Fruit fly (Drosophila melanogaster) whole organism, prepupa: Measurements from ENCODE around the gene CG32354.
A peak's percentile ranks its signal among the peaks of the same experiment; 100 is the strongest.

ENCODE experiments used
- Blimp-1 ChIP-seq: fragments of 200-800 bp; sonication (Bioruptor generic); optimal IDR thresholded peaks from 3 replicates; lab custom pipeline; 2017; ENCODE audit warnings: missing biosample characterization, missing genetic modification characterization, mild to moderate bottlenecking, moderate library complexity, missing genetic modification reagents
- CG10669 ChIP-seq: fragments of 200-800 bp; sonication (Bioruptor generic); optimal IDR thresholded peaks from 3 replicates; lab custom pipeline; 2018; ENCODE audit warnings: missing biosample characterization, mild to moderate bottlenecking, missing genetic modification characterization, moderate library complexity
- CG11294 ChIP-seq: fragments of 200-800 bp; sonication (Bioruptor generic); IDR thresholded peaks from 2 replicates; pipeline ENCODE4 v1.3.6; 2022; ENCODE audit warnings: missing biosample characterization, missing genetic modification characterization
- CG11902 ChIP-seq: fragments of 200-800 bp; sonication (Bioruptor generic); optimal IDR thresholded peaks from 3 replicates; lab custom pipeline; 2016; ENCODE audit warnings: missing biosample characterization, missing genetic modification characterization
- CG15336 ChIP-seq: fragments of 200-800 bp; sonication (Bioruptor generic); IDR thresholded peaks from 2 replicates; pipeline ENCODE4 v1.3.6; 2022; ENCODE audit warnings: missing biosample characterization, missing genetic modification characterization
- CG1621 ChIP-seq: fragments of 200-800 bp; sonication (Bioruptor generic); optimal IDR thresholded peaks from 3 replicates; lab custom pipeline; 2018; ENCODE audit warnings: missing biosample characterization, mild to moderate bottlenecking, missing genetic modification characterization
- CG16779 ChIP-seq: fragments of 200-800 bp; sonication (Bioruptor generic); optimal IDR thresholded peaks from 3 replicates; lab custom pipeline; 2017; ENCODE audit warnings: missing biosample characterization, mild to moderate bottlenecking, missing genetic modification characterization
- CG3032 ChIP-seq: fragments of 200-800 bp; optimal IDR thresholded peaks from 2 replicates; lab custom pipeline; 2019; ENCODE audit warnings: missing biosample characterization, mild to moderate bottlenecking, missing genetic modification characterization, moderate library complexity
- CG32006 ChIP-seq: fragments of 200-800 bp; sonication (Bioruptor generic); optimal IDR thresholded peaks from 3 replicates; lab custom pipeline; 2017; ENCODE audit warnings: missing biosample characterization, mild to moderate bottlenecking, missing genetic modification characterization
- CG3919 ChIP-seq: fragments of 200-800 bp; sonication (Bioruptor generic); optimal IDR thresholded peaks from 3 replicates; lab custom pipeline; 2016; ENCODE audit warnings: missing biosample characterization, missing genetic modification characterization
- CG4318 ChIP-seq: fragments of 200-800 bp; sonication (Bioruptor generic); optimal IDR thresholded peaks from 3 replicates; lab custom pipeline; 2017; ENCODE audit warnings: missing biosample characterization, mild to moderate bottlenecking, missing genetic modification characterization
- CG6163 ChIP-seq: fragments of 200-800 bp; sonication (Bioruptor generic); IDR thresholded peaks from 3 replicates; pipeline ENCODE4 v1.3.6; 2022; ENCODE audit warnings: missing biosample characterization, missing genetic modification characterization
- CG6276 ChIP-seq: fragments of 200-800 bp; sonication (Bioruptor generic); optimal IDR thresholded peaks from 2 replicates; lab custom pipeline; 2017; ENCODE audit warnings: missing biosample characterization, mild to moderate bottlenecking, missing genetic modification characterization
- CG6792 ChIP-seq: fragments of 200-800 bp; sonication (Bioruptor generic); optimal IDR thresholded peaks from 3 replicates; lab custom pipeline; 2016; ENCODE audit warnings: missing biosample characterization, missing genetic modification characterization
- CG8119 ChIP-seq: fragments of 200-800 bp; sonication (Bioruptor generic); IDR thresholded peaks from 3 replicates; pipeline ENCODE4 v1.3.6; 2022; ENCODE audit warnings: missing biosample characterization, missing genetic modification characterization
- CG8319 ChIP-seq: fragments of 200-800 bp; sonication (Bioruptor generic); optimal IDR thresholded peaks from 3 replicates; lab custom pipeline; 2016; ENCODE audit warnings: missing biosample characterization, missing genetic modification characterization
- Eip75B ChIP-seq: fragments of 200-800 bp; sonication (Bioruptor generic); optimal IDR thresholded peaks from 3 replicates; lab custom pipeline; 2016; ENCODE audit warnings: missing biosample characterization, missing genetic modification characterization
- Eip78C ChIP-seq: fragments of 200-800 bp; sonication (Bioruptor generic); peaks from one replicate; lab custom pipeline; 2016; ENCODE audit warnings: missing biosample characterization, missing genetic modification characterization
- Eip93F ChIP-seq: fragments of 200-800 bp; sonication (Bioruptor generic); optimal IDR thresholded peaks from 2 replicates; lab custom pipeline; 2016; ENCODE audit warnings: missing biosample characterization, mild to moderate bottlenecking, missing genetic modification characterization
- Ets21C ChIP-seq: fragments of 200-800 bp; sonication (Bioruptor generic); optimal IDR thresholded peaks from 3 replicates; lab custom pipeline; 2016; ENCODE audit warnings: missing biosample characterization, missing genetic modification characterization
- Hr38 ChIP-seq: sonication (Bioruptor generic); optimal IDR thresholded peaks from 2 replicates; lab custom pipeline; 2016; ENCODE audit warnings: missing biosample characterization, missing genetic modification characterization
- Hr39 ChIP-seq: fragments of 200-800 bp; sonication (Bioruptor generic); optimal IDR thresholded peaks from 2 replicates; lab custom pipeline; 2016; ENCODE audit warnings: missing biosample characterization, missing genetic modification characterization
- Hr4 ChIP-seq: fragments of 200-800 bp; sonication (Bioruptor generic); optimal IDR thresholded peaks from 3 replicates; lab custom pipeline; 2016; ENCODE audit warnings: missing biosample characterization, missing genetic modification characterization
- Met ChIP-seq: fragments of 200-800 bp; sonication (Bioruptor generic); optimal IDR thresholded peaks from 3 replicates; lab custom pipeline; 2016; ENCODE audit warnings: missing biosample characterization, missing genetic modification characterization
- OdsH ChIP-seq: fragments of 200-800 bp; sonication (Bioruptor generic); optimal IDR thresholded peaks from 3 replicates; lab custom pipeline; 2016; ENCODE audit warnings: missing biosample characterization, missing genetic modification characterization
- Smox ChIP-seq: fragments of 200-800 bp; sonication (Bioruptor generic); optimal IDR thresholded peaks from 3 replicates; lab custom pipeline; 2016; ENCODE audit warnings: missing biosample characterization, missing genetic modification characterization
- Sox102F ChIP-seq: fragments of 200-800 bp; sonication (Bioruptor generic); optimal IDR thresholded peaks from 2 replicates; lab custom pipeline; 2016; ENCODE audit warnings: missing biosample characterization, mild to moderate bottlenecking, missing genetic modification characterization
- Sox14 ChIP-seq: fragments of 200-800 bp; sonication (Bioruptor generic); optimal IDR thresholded peaks from 3 replicates; lab custom pipeline; 2016; ENCODE audit warnings: missing biosample characterization, missing genetic modification characterization
- achi ChIP-seq: fragments of 200-800 bp; sonication (Bioruptor generic); optimal IDR thresholded peaks from 3 replicates; lab custom pipeline; 2016; ENCODE audit warnings: missing biosample characterization, missing genetic modification characterization
- acj6 ChIP-seq: fragments of 200-800 bp; sonication (Bioruptor generic); optimal IDR thresholded peaks from 3 replicates; lab custom pipeline; 2016; ENCODE audit warnings: missing biosample characterization, missing genetic modification characterization
- cyc ChIP-seq: fragments of 200-800 bp; sonication (Bioruptor generic); optimal IDR thresholded peaks from 3 replicates; lab custom pipeline; 2016; ENCODE audit warnings: missing biosample characterization, missing genetic modification characterization
- dac ChIP-seq: fragments of 200-800 bp; sonication (Bioruptor generic); optimal IDR thresholded peaks from 2 replicates; lab custom pipeline; 2017; ENCODE audit warnings: missing biosample characterization, mild to moderate bottlenecking, missing genetic modification characterization
- eg ChIP-seq: fragments of 200-800 bp; sonication (Bioruptor generic); IDR thresholded peaks from 3 replicates; pipeline ENCODE4 v1.3.6; 2022; ENCODE audit warnings: missing biosample characterization, missing genetic modification characterization
- esn ChIP-seq: fragments of 200-800 bp; sonication (Bioruptor generic); optimal IDR thresholded peaks from 2 replicates; lab custom pipeline; 2016; ENCODE audit warnings: missing biosample characterization, mild to moderate bottlenecking, missing genetic modification characterization, moderate library complexity
- fd59A ChIP-seq: fragments of 200-800 bp; sonication (Bioruptor generic); optimal IDR thresholded peaks from 2 replicates; lab custom pipeline; 2017; ENCODE audit warnings: missing biosample characterization, mild to moderate bottlenecking, missing genetic modification characterization, missing genetic modification reagents
- fd85E ChIP-seq: fragments of 200-800 bp; sonication (Bioruptor generic); optimal IDR thresholded peaks from 3 replicates; lab custom pipeline; 2016; ENCODE audit warnings: missing biosample characterization, missing genetic modification characterization
- fkh ChIP-seq: fragments of 200-800 bp; sonication (Bioruptor generic); optimal IDR thresholded peaks from 3 replicates; lab custom pipeline; 2017; ENCODE audit warnings: missing biosample characterization, mild to moderate bottlenecking, missing genetic modification characterization, moderate library complexity
- net ChIP-seq: fragments of 200-800 bp; sonication (Bioruptor generic); optimal IDR thresholded peaks from 3 replicates; lab custom pipeline; 2016; ENCODE audit warnings: missing biosample characterization, missing genetic modification characterization
- pdm3 ChIP-seq: fragments of 200-800 bp; sonication (Bioruptor generic); optimal IDR thresholded peaks from 3 replicates; lab custom pipeline; 2016; ENCODE audit warnings: missing biosample characterization, missing genetic modification characterization
- salr ChIP-seq, 2 experiments: fragments of 200-800 bp; sonication (Bioruptor generic); optimal IDR thresholded peaks; 3 replicates each; lab custom pipeline; 2016 to 2018; ENCODE audit warnings: missing biosample characterization in 2 of 2, missing genetic modification characterization in 2 of 2, mild to moderate bottlenecking in 1 of 2
- ss ChIP-seq, 2 experiments: fragments of 200-800 bp; sonication (Bioruptor generic); optimal IDR thresholded peaks; 2 replicates in 1 of 2; 3 replicates in 1 of 2; lab custom pipeline; 2017 to 2018; ENCODE audit warnings: mild to moderate bottlenecking in 2 of 2, missing biosample characterization in 2 of 2, missing genetic modification characterization in 2 of 2, moderate library complexity in 1 of 2
- svp ChIP-seq: fragments of 200-800 bp; sonication (Bioruptor generic); peaks from one replicate; lab custom pipeline; 2016; ENCODE audit warnings: missing biosample characterization, missing genetic modification characterization
- vri ChIP-seq: fragments of 200-800 bp; sonication (Bioruptor generic); optimal IDR thresholded peaks from 3 replicates; lab custom pipeline; 2016; ENCODE audit warnings: missing biosample characterization, mild to moderate bottlenecking, missing genetic modification characterization

CG32354 gene

DNA sequence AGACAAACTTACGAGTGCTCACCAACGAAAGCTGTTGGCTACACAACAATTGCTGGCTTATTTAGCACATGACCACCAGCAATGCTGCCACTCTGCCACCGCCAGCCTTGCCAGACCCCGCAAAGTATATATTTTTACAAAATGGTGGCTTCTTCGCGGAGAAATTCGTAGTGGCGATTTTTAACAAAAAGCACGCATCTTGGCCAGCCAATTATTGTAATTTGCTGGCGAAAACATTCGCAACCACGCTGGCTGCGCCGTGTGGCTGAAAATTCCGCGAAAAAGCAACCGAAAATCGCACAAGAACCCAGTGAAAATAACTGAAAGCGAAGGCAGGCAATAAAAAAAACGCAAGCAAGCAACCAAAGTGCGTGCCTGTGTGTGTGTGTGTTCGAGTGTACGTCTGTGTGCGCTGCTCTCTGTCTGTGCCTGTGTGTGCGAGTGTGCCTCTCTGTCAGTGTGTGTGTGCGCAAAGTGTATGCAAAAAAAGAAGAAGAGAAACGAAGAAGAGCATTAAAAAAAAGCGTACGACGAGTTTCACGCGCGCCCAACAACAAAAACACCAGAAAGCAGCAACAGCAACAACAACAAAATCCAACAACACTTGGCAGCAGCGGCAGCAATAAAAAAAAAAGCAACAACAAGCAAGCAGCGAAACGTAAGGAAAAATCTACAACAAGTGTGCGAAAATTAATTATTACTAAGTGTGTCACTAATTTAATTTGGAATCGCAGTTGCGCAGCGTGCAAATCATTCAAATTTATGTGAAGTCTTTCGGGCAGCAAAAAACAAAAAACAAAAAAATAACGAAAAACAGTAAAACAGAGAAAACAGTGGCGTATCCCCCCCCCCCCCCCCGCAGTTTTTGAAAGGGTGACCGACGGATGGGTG lies 28.0 kb upstream of the CG32354 start, which contains the start of gene Gug (continued):
- TF ChIP-seq Hr4, result peak; percentile 75
- TF ChIP-seq achi, result peak; percentile 86
- TF ChIP-seq CG8319 (GFP tag; lab: Kevin White, UChicago), result peak; percentile 62
- peak; percentile 47 for TF ChIP-seq vri
- no peak for TF ChIP-seq Hr38
- peak; percentile 99 for TF ChIP-seq CG16779
- peak; percentile 88 for TF ChIP-seq CG3919 (GFP tag; lab: Kevin White, UChicago)
- TF ChIP-seq net, result peak; percentile 95
- TF ChIP-seq Blimp-1 (GFP tag; lab: Kevin White, UChicago), result peak; percentile 65
- TF ChIP-seq Smox (GFP tag; lab: Kevin White, UChicago), result peak; percentile 30
- TF ChIP-seq Eip78C (GFP tag; lab: Kevin White, UChicago), result peak; percentile 95
- TF ChIP-seq eg (GFP tag; lab: Robert Waterston, UW), result peak; percentile 98
- TF ChIP-seq Sox14 (GFP tag; lab: Kevin White, UChicago), result peak; percentile 78
- TF ChIP-seq fd59A (GFP tag; lab: Kevin White, UChicago), result peak; percentile 86
- no peak for TF ChIP-seq CG11902
- peak; percentile 92 for TF ChIP-seq CG32006 (GFP tag; lab: Kevin White, UChicago)
- TF ChIP-seq Eip93F (GFP tag; lab: Kevin White, UChicago), result no peak
- peak; percentile 47 for TF ChIP-seq CG4318 (GFP tag; lab: Kevin White, UChicago)

DNA sequence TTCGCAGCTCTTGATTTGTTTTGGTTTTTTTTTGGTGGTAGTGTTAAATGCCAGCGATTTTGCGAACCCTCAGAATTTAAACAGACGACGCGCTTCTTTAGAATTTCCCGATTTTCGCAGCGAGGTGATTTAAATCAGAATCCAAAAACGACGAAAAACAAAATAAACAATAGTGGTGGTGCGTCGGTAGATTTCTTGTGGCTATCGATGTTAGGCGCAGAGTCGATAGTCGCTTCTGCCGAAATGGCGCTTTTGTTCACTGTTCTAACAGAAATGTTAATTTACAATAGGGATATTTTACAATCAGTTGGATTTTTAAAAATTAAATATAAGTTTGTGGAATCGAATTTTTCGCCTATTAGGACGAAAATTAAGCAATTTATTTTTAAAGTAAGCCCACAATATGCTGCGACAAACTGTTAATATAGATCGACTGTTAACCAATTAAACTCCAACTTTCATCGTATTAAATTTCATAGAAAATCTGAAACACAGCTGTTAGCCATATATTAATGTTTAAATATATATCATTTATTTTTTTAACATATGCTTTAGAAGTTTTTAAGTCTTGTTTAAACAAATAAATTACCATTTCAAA lies 27.3 kb upstream of the CG32354 start, which contains the start of gene CG6983:
Gene CG6983 (minus strand): TSS at position 176 of the 598 bp plus-strand sequence.
- TF ChIP-seq Eip78C (GFP tag; lab: Kevin White, UChicago), result peak; percentile 39
- TF ChIP-seq Hr4, result no peak
- TF ChIP-seq fkh, result peak; percentile 83
- no peak for TF ChIP-seq Hr39 (GFP tag; lab: Kevin White, UChicago)
- peak; percentile 8; the same call in 2 of the 3 replicates for TF ChIP-seq CG6163 (GFP tag; lab: Robert Waterston, UW)
- TF ChIP-seq OdsH (GFP tag; lab: Kevin White, UChicago), result no peak
- no peak for TF ChIP-seq fd59A (GFP tag; lab: Kevin White, UChicago)
- TF ChIP-seq Blimp-1 (GFP tag; lab: Kevin White, UChicago), result no peak
- 0 out of 2 replicates have a peak, but pooled peaks have one; percentile 9 for TF ChIP-seq CG15336 (GFP tag; lab: Robert Waterston, UW)
- TF ChIP-seq CG16779, result no peak
- no peak for TF ChIP-seq Met
- no peak for TF ChIP-seq Sox102F (GFP tag; lab: Kevin White, UChicago)
- TF ChIP-seq CG10669 (GFP tag; lab: Kevin White, UChicago), result no peak
- TF ChIP-seq ss (GFP tag; optimal IDR thresholded peaks at IDR 0.05; lab: Kevin White, UChicago), result no peak
- no peak for TF ChIP-seq CG4318 (GFP tag; lab: Kevin White, UChicago)

DNA sequence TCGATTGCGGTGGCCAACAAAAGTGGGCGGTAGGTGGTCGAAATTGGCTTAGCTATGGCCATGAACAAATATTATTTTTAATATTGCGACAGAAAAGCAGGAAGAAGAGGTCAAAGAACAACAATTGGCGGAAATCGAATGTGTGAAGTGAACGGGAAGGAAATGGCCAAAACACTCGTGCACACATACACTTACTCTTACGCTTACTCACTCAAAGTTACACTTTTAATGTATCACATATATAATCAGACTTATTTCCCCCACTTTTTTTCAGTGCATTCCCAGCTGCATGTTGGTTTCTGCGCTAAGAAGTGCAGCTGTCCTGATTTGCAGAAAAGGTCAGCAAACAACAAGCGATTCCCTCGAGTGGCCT lies 26.5 kb upstream of the CG32354 start:
- TF ChIP-seq fd85E (no peak), net (peak; percentile 40), CG6792 (peak; percentile 46), Eip78C (GFP tag; lab: Kevin White, UChicago) (peak; percentile 91), CG8119 (GFP tag; lab: Robert Waterston, UW) (0 out of 3 replicates have a peak, but pooled peaks have one; percentile 34), acj6 (peak; percentile 13), Eip75B (GFP tag; lab: Kevin White, UChicago) (peak; percentile 59), pdm3 (GFP tag; lab: Kevin White, UChicago) (peak; percentile 51), CG3032 (peak; percentile 24), esn (GFP tag; lab: Kevin White, UChicago) (peak; percentile 68), dac (GFP tag; lab: Kevin White, UChicago) (peak; percentile 12), CG3919 (GFP tag; lab: Kevin White, UChicago) (peak; percentile 38), svp (peak; percentile 86), Hr4 (peak; percentile 70), CG15336 (GFP tag; lab: Robert Waterston, UW) (0 out of 2 replicates have a peak, but pooled peaks have one; percentile 13), Blimp-1 (GFP tag; lab: Kevin White, UChicago) (no peak), CG6276 (GFP tag; lab: Kevin White, UChicago) (peak; percentile 70), CG11294 (GFP tag; lab: Robert Waterston, UW) (no peak), CG16779 (no peak), CG11902 (no peak), Eip93F (GFP tag; lab: Kevin White, UChicago) (no peak), cyc (peak; percentile 41), Ets21C (GFP tag; lab: Kevin White, UChicago) (no peak), salr (GFP tag; optimal IDR thresholded peaks at IDR 0.05; lab: Kevin White, UChicago) (peak in 1 of 2 experiments; percentile 44), Sox14 (GFP tag; lab: Kevin White, UChicago) (peak; percentile 24), Hr39 (GFP tag; lab: Kevin White, UChicago) (peak; percentile 11), vri (peak; percentile 38), CG1621 (tag; lab: Kevin White, UChicago) (no peak)
